Worm (Caenorhabditis elegans): Measurements from ENCODE around the gene dod-3.

Gene dod-3

DNA sequence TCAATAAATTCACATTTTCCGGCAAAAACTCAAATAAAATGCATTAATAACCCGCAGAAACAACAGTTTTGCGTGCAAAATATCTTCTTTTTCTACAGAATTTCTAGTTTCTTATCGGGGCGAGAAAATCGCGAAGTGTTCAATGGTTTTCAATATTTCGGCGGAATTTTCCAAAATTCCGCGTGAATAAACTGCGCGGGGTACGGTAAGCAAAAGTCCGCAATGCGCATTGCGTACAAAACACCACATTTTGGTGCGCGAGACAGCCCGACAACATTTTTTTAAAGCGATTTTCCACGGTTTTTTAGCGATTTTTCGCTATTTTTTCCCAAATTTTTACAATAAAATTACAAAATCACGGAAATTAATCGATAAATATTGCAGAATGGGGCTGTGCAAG is 36.5 kb downstream of the dod-3 start, which contains the start of gene Y45G12B.2 (continued):
- peak; percentile 49 for TF ChIP-seq ces-1 (GFP tag; optimal IDR thresholded peaks at IDR 0.05)

DNA sequence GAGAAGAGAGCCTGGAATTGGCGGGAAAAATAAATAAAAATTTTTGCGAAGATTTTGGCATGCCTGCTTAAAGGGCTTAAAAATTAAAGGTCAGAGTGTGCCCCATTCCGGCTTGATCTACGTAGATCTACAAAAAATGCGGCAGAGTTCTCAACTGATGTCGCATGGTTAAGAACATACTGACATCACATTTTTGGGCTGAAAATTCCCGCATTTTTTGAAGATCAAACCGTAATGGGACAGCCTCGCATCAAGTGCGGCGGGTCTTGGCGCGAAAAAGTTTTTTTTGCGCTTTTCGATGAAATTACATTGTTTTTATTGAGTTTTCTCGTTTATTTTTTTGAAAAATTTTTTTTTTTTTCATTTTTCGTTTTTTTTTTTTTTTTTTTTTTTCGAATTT is 40.0 kb downstream of the dod-3 start:
- no peak for TF ChIP-seq pha-4 (tag; optimal IDR thresholded peaks at IDR 0.05)
- no peak for TF ChIP-seq lin-13 (tag; optimal IDR thresholded peaks at IDR 0.05)
- TF ChIP-seq nhr-237 (tag; optimal IDR thresholded peaks at IDR 0.05): no peak
- no peak for TF ChIP-seq snpc-4 (tag; optimal IDR thresholded peaks at IDR 0.05)
- no peak for TF ChIP-seq tbx-8 (GFP tag; optimal IDR thresholded peaks at IDR 0.05)
- TF ChIP-seq unc-62 (GFP tag; optimal IDR thresholded peaks at IDR 0.05): no peak
- TF ChIP-seq elt-1 (tag; optimal IDR thresholded peaks at IDR 0.05; ENCODE audit: borderline replicate concordance, insufficient read depth): no peak
- TF ChIP-seq mab-5 (tag; optimal IDR thresholded peaks at IDR 0.05): no peak
- no peak for TF ChIP-seq ceh-43 (GFP tag; optimal IDR thresholded peaks at IDR 0.05)
- no peak for TF ChIP-seq nhr-28 (tag; optimal IDR thresholded peaks at IDR 0.05)
- no peak for TF ChIP-seq elt-3 (tag; optimal IDR thresholded peaks at IDR 0.05)
- TF ChIP-seq nhr-76 (tag; optimal IDR thresholded peaks at IDR 0.05): no peak
- no peak for TF ChIP-seq ztf-11 (tag; optimal IDR thresholded peaks at IDR 0.05)
- TF ChIP-seq lsy-2 (tag; optimal IDR thresholded peaks at IDR 0.05): no peak
- no peak for TF ChIP-seq sptf-1 (tag; optimal IDR thresholded peaks at IDR 0.05)
- no peak for TF ChIP-seq M03D4.4 (tag; optimal IDR thresholded peaks at IDR 0.05)

DNA sequence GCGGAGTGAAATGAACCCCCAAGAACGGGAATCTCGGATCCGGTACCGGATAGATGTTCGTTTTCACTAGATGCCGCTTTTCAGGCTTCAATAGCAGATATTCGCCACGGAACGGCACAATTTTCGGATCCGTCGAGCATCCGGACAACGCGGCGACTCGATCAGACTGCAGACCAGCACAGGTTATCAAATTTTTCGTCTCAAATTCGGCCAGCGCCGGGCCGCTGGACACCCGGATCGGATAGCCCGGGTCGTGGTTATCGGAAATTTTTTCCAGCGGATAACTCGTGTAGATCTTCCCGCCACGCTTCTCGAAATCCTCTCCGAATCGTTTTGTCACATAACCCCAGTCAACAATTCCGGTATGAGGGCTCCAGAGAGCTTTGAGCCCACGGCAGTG is 40.4 kb downstream of the dod-3 start:
- TF ChIP-seq elt-3 (tag; optimal IDR thresholded peaks at IDR 0.05) (no peak), sptf-1 (tag; optimal IDR thresholded peaks at IDR 0.05) (no peak), unc-62 (GFP tag; optimal IDR thresholded peaks at IDR 0.05) (no peak), mls-2 (tag; optimal IDR thresholded peaks at IDR 0.05) (no peak), nhr-76 (tag; optimal IDR thresholded peaks at IDR 0.05) (no peak), snpc-4 (tag; optimal IDR thresholded peaks at IDR 0.05) (no peak), zip-8 (tag; optimal IDR thresholded peaks at IDR 0.05) (no peak), unc-120 (tag; optimal IDR thresholded peaks at IDR 0.05; ENCODE audit: poor library complexity, severe bottlenecking) (no peak), elt-1 (tag; optimal IDR thresholded peaks at IDR 0.05; ENCODE audit: borderline replicate concordance, insufficient read depth) (no peak), ceh-43 (GFP tag; optimal IDR thresholded peaks at IDR 0.05) (no peak), nhr-2 (tag; optimal IDR thresholded peaks at IDR 0.05) (no peak), flh-1 (GFP tag; optimal IDR thresholded peaks at IDR 0.05) (no peak), lin-32 (GFP tag; optimal IDR thresholded peaks at IDR 0.05) (no peak), mep-1 (tag; optimal IDR thresholded peaks at IDR 0.05) (no peak)

DNA sequence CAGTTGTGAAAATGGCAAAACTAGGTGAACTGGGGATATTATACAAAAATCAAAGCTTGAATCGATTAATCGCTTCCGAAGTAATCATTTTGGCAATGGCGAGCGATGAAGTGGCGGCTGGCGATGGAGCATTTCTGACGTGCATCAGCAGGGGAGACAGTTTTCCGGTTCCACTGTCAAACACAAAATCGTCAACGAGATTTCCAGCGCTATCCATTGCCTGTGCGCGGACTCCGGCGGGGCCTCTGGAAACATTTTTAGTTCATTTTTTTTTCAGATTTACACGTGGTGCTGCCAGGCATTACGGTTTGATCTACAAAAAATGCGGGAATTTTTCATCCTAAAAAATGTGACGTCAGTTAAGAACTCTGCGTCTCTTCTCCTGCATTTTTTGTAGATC is 42.3 kb downstream of the dod-3 start:
- TF ChIP-seq drap-1 (GFP tag; optimal IDR thresholded peaks at IDR 0.05) (no peak), elt-3 (tag; optimal IDR thresholded peaks at IDR 0.05) (no peak), M03D4.4 (tag; optimal IDR thresholded peaks at IDR 0.05) (no peak), ces-1 (GFP tag; optimal IDR thresholded peaks at IDR 0.05) (no peak), zip-8 (tag; optimal IDR thresholded peaks at IDR 0.05) (no peak), lin-32 (GFP tag; optimal IDR thresholded peaks at IDR 0.05) (no peak)

DNA sequence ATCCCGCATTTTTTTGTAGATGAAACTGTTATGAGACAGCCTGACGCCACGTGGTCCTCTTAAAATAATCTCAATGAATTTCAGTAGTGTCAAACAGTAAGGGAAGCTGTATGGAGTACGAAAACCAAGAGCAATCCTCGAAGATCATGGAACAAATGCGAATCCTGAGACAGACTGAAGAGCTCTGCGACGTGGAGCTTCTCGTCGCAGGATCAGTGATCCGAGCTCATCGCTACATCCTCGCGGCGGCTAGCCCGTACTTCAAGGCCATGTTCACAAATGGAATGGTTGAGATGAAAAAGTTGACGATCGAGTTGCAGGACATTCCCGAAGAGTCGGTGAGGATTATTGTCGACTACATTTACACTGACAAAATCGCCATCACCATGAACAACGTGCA is 46.7 kb downstream of the dod-3 start:
- no peak for TF ChIP-seq pha-4 (tag; optimal IDR thresholded peaks at IDR 0.05)
- TF ChIP-seq nhr-76 (tag; optimal IDR thresholded peaks at IDR 0.05): no peak
- TF ChIP-seq flh-1 (GFP tag; optimal IDR thresholded peaks at IDR 0.05): no peak
- TF ChIP-seq hlh-1 (tag; optimal IDR thresholded peaks at IDR 0.05): no peak
- no peak for TF ChIP-seq tbx-8 (GFP tag; optimal IDR thresholded peaks at IDR 0.05)
- no peak for TF ChIP-seq elt-3 (tag; optimal IDR thresholded peaks at IDR 0.05)
- no peak for TF ChIP-seq ham-2 (GFP tag; optimal IDR thresholded peaks at IDR 0.05)

DNA sequence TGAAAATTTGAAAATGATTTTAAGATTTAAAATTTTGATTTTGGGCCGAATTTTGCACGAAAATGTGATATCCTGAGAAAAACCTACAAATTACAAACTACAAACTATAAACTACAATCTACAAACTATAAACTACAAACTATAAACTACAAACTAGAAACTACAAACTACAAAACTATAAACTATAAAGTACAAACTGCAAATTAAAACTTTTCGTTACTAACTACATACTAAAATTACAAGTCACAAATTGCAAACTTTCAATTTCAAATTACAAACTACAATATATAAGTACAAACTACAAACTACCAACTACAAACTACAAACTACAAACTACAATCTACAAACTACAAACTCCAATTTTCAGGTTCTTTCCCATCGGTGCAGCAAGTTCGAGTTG is 47.4 kb downstream of the dod-3 start:
- no peak for TF ChIP-seq hlh-1 (tag; optimal IDR thresholded peaks at IDR 0.05)
- no peak for TF ChIP-seq mab-5 (tag; optimal IDR thresholded peaks at IDR 0.05)
- no peak for TF ChIP-seq ceh-43 (GFP tag; optimal IDR thresholded peaks at IDR 0.05)
- no peak for TF ChIP-seq lin-32 (GFP tag; optimal IDR thresholded peaks at IDR 0.05)
- no peak for TF ChIP-seq zip-8 (tag; optimal IDR thresholded peaks at IDR 0.05)
- TF ChIP-seq lin-13 (tag; optimal IDR thresholded peaks at IDR 0.05): no peak
